Fruit fly (Drosophila melanogaster): Measurements from ENCODE around the gene CG43924.

The CG43924 gene

DNA sequence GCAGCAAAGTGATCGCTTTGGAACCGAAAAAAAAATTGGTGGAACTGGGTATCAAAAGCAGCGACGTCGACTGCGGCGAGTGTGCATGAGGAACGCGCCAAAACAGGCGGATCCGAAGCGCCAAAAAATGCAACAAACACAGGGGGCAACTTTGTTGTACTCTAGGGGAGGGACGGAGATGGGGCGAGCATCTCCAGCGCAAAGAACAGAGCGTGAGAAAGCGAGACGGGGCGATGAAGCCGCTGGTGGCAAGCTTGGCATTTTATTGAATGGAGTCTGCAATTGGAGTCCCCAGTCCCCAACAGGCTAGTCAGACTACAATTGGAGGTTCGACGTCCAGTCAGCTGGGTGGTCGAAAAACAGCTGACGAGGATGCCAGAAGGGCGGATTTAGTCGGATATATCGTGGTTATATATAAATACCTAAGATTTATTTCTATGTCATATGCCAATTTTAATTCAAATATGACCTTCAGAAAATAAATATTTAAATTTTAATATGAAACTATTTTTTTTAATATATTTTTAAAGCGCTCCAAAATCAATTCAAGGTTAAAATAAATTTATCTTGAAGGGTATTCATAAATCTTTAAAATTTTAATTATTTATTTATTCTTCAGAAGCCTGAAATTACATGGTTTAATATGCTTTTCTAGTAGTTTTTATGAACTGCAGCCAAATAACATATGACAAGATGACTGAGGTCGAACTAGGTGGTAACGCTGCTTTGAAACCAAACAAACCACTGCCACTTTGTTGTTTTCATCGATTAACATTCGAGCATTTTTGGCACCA, 35.9 kb upstream of the CG43924 start (continued):
- TF ChIP-seq CG11560 (tag; IDR thresholded peaks at IDR 0.05) (peak; percentile 65; the same call in 2 of the 3 replicates), CG10147 (GFP tag; optimal IDR thresholded peaks at IDR 0.05) (peak; percentile 91), crp (GFP tag; optimal IDR thresholded peaks at IDR 0.05) (peak; percentile 70 to 89), unc-4 (GFP tag; IDR thresholded peaks at IDR 0.05; ENCODE audit: partially characterized antibody) (no peak), CG13624 (GFP tag; optimal IDR thresholded peaks at IDR 0.05) (no peak), CG12219 (GFP tag; optimal IDR thresholded peaks at IDR 0.05) (peak; percentile 58), NC2α (GFP tag; optimal IDR thresholded peaks at IDR 0.05) (no peak), ham (GFP tag; IDR thresholded peaks at IDR 0.05) (no peak), seq (GFP tag; IDR thresholded peaks at IDR 0.05) (peak; percentile 71), Fer2 (tag; optimal IDR thresholded peaks at IDR 0.05) (peak; percentile 81), CG4854 (GFP tag; optimal IDR thresholded peaks at IDR 0.05) (no peak), D19B (GFP tag; optimal IDR thresholded peaks at IDR 0.05) (peak; percentile 84), cato (GFP tag; optimal IDR thresholded peaks at IDR 0.05; ENCODE audit: borderline replicate concordance) (peak; percentile 81), Gug (GFP tag; IDR thresholded peaks at IDR 0.05) (peak; percentile 28; the same call in 1 of the 4 replicates), B-H1 (GFP tag; IDR thresholded peaks at IDR 0.05) (peak; percentile 55), zf30C (GFP tag; optimal IDR thresholded peaks at IDR 0.05) (no peak), pho (GFP tag; optimal IDR thresholded peaks at IDR 0.05) (peak; percentile 1), HmgD (GFP tag; optimal IDR thresholded peaks at IDR 0.05) (no peak), Fer3 (tag; optimal IDR thresholded peaks at IDR 0.05) (peak; percentile 84), da (GFP tag; optimal IDR thresholded peaks at IDR 0.05) (no peak), sug (tag; optimal IDR thresholded peaks at IDR 0.05) (peak; percentile 92), Oaz (GFP tag; IDR thresholded peaks at IDR 0.05) (peak; percentile 45; the same call in 1 of the 2 replicates), vnd (GFP tag; IDR thresholded peaks at IDR 0.05; ENCODE audit: partially characterized antibody) (no peak), CG7357 (GFP tag; IDR thresholded peaks at IDR 0.05) (peak; percentile 67), Neu2 (GFP tag; optimal IDR thresholded peaks at IDR 0.05; ENCODE audit: borderline replicate concordance) (no peak), CG7987 (GFP tag; optimal IDR thresholded peaks at IDR 0.05) (peak; percentile 22), bcd (GFP tag; optimal IDR thresholded peaks at IDR 0.05) (peak; percentile 92), CG6683 (GFP tag; optimal IDR thresholded peaks at IDR 0.05) (peak; percentile 83), Poxn (GFP tag; IDR thresholded peaks at IDR 0.05) (no peak), stc (GFP tag; IDR thresholded peaks at IDR 0.05) (peak; percentile 75), corto (GFP tag; optimal IDR thresholded peaks at IDR 0.05) (no peak), CG4404 (GFP tag; IDR thresholded peaks at IDR 0.05) (no peak; the same call in none of the 2 replicates), Hsf (GFP tag; optimal IDR thresholded peaks at IDR 0.05) (peak; percentile 41), grau (tag; optimal IDR thresholded peaks at IDR 0.05) (peak; percentile 95), CG18011 (GFP tag; optimal IDR thresholded peaks at IDR 0.05) (peak; percentile 65), MTF-1 (GFP tag; optimal IDR thresholded peaks at IDR 0.05; ENCODE audit: borderline replicate concordance) (peak; percentile 29), CG7786 (GFP tag; optimal IDR thresholded peaks at IDR 0.05) (no peak), Doc3 (GFP tag; IDR thresholded peaks at IDR 0.05; ENCODE audit: partially characterized antibody) (no peak), kay (GFP tag; optimal IDR thresholded peaks at IDR 0.05) (peak; percentile 64), Dp (GFP tag; optimal IDR thresholded peaks at IDR 0.05) (no peak), ranshi (GFP tag; IDR thresholded peaks at IDR 0.05) (peak; percentile 81; the same call in 1 of the 2 replicates), CG8089 (GFP tag; optimal IDR thresholded peaks at IDR 0.05) (no peak), org-1 (GFP tag; optimal IDR thresholded peaks at IDR 0.05) (peak; percentile 87), CG4360 (GFP tag; IDR thresholded peaks at IDR 0.05) (peak; percentile 45), CG17359 (tag; optimal IDR thresholded peaks at IDR 0.05) (peak; percentile 83), gro (GFP tag; optimal IDR thresholded peaks at IDR 0.05) (no peak), CG31365 (tag; optimal IDR thresholded peaks at IDR 0.05) (no peak), ttk (GFP tag; IDR thresholded peaks at IDR 0.05) (peak; percentile 77)

Data from whole organism, embryonic.